Worm (Caenorhabditis elegans): ENCODE data around the gene Y47D3A.32.

ce11 chrIII:11278817-11279216, 26.6 kb downstream of the Y47D3A.32 start, which contains the start of gene Y47D3A.21:
- TF ChIP-seq aha-1 (tag; optimal IDR thresholded peaks at IDR 0.05) (no peak), aly-2 (tag; optimal IDR thresholded peaks at IDR 0.05) (no peak), sox-4 (tag; optimal IDR thresholded peaks at IDR 0.05) (no peak), nhr-84 (tag; optimal IDR thresholded peaks at IDR 0.05) (no peak), fos-1 (tag; optimal IDR thresholded peaks at IDR 0.05) (no peak), hpl-2 (GFP tag; optimal IDR thresholded peaks at IDR 0.05) (no peak), snpc-4 (tag; optimal IDR thresholded peaks at IDR 0.05) (no peak), unc-86 (tag; optimal IDR thresholded peaks at IDR 0.05) (no peak), mdl-1 (tag; optimal IDR thresholded peaks at IDR 0.05) (no peak), lsy-2 (tag; optimal IDR thresholded peaks at IDR 0.05) (no peak), ceh-8 (GFP tag; optimal IDR thresholded peaks at IDR 0.05) (no peak), pax-3 (tag; optimal IDR thresholded peaks at IDR 0.05) (no peak)
